Fruit fly (Drosophila melanogaster) whole organism, embryonic: Measurements from ENCODE around the gene peng.

ENCODE experiments used
- B-H2 ChIP-seq: fragments of 200-800 bp; sonication (Bioruptor generic); optimal IDR thresholded peaks from 2 replicates; lab custom pipeline; 2018; ENCODE audit warnings: missing biosample characterization, mild to moderate bottlenecking, missing genetic modification characterization
- BtbVII ChIP-seq: fragments of 200-800 bp; sonication (Bioruptor generic); optimal IDR thresholded peaks from 3 replicates; lab custom pipeline; 2017; ENCODE audit warnings: missing biosample characterization, mild to moderate bottlenecking, missing genetic modification characterization
- CG10366 ChIP-seq: fragments of 200-800 bp; sonication (Bioruptor generic); IDR thresholded peaks from 2 replicates; pipeline ENCODE4 v1.3.6; 2022; ENCODE audit warnings: missing biosample characterization, missing genetic modification characterization
- CG10431 ChIP-seq: fragments of 200-800 bp; sonication (Bioruptor generic); optimal IDR thresholded peaks from 3 replicates; lab custom pipeline; 2018; ENCODE audit warnings: missing biosample characterization, mild to moderate bottlenecking, missing genetic modification characterization
- CG10543 ChIP-seq: fragments of 200-800 bp; sonication (Bioruptor generic); optimal IDR thresholded peaks from 3 replicates; lab custom pipeline; 2017; ENCODE audit warnings: missing biosample characterization, mild to moderate bottlenecking, missing genetic modification characterization, moderate library complexity
- CG10654 ChIP-seq: fragments of 200-800 bp; sonication (Bioruptor generic); optimal IDR thresholded peaks from 2 replicates; lab custom pipeline; 2016; ENCODE audit warnings: missing biosample characterization, missing genetic modification characterization
- CG11504 ChIP-seq: fragments of 200-800 bp; sonication (Bioruptor generic); optimal IDR thresholded peaks from 3 replicates; lab custom pipeline; 2019; ENCODE audit warnings: missing biosample characterization, mild to moderate bottlenecking, missing genetic modification characterization, moderate library complexity
- CG11560 ChIP-seq: fragments of 200-800 bp; sonication (Bioruptor generic); IDR thresholded peaks from 3 replicates; pipeline ENCODE4 v1.3.6; 2022; ENCODE audit warnings: missing biosample characterization, missing genetic modification characterization
- CG12299 ChIP-seq: fragments of 200-800 bp; sonication (Bioruptor generic); optimal IDR thresholded peaks from 2 replicates; lab custom pipeline; 2018; ENCODE audit warnings: missing biosample characterization, mild to moderate bottlenecking, missing genetic modification characterization
- CG1233 ChIP-seq: fragments of 200-800 bp; sonication (Bioruptor generic); optimal IDR thresholded peaks from 4 replicates; lab custom pipeline; 2018; ENCODE audit warnings: missing biosample characterization, mild to moderate bottlenecking, missing genetic modification characterization
- CG12769 ChIP-seq: fragments of 200-800 bp; sonication (Bioruptor generic); optimal IDR thresholded peaks from 2 replicates; lab custom pipeline; 2019; ENCODE audit warnings: missing biosample characterization, mild to moderate bottlenecking, missing genetic modification characterization, moderate library complexity
- CG15514 ChIP-seq: fragments of 200-800 bp; sonication (Bioruptor generic); optimal IDR thresholded peaks from 3 replicates; lab custom pipeline; 2017; ENCODE audit warnings: missing biosample characterization, missing genetic modification characterization, mild to moderate bottlenecking, moderate library complexity, missing genetic modification reagents
- CG1602 ChIP-seq: fragments of 200-800 bp; sonication (Bioruptor generic); optimal IDR thresholded peaks from 3 replicates; lab custom pipeline; 2016; ENCODE audit warnings: missing biosample characterization, missing genetic modification characterization
- CG17359 ChIP-seq: fragments of 200-800 bp; sonication (Bioruptor generic); optimal IDR thresholded peaks from 3 replicates; lab custom pipeline; 2018; ENCODE audit warnings: missing biosample characterization, mild to moderate bottlenecking, missing genetic modification characterization, moderate library complexity
- CG18764 ChIP-seq: fragments of 200-800 bp; sonication (Bioruptor generic); optimal IDR thresholded peaks from 3 replicates; lab custom pipeline; 2016; ENCODE audit warnings: missing biosample characterization, missing genetic modification characterization
- CG30403 ChIP-seq: fragments of 200-800 bp; sonication (Bioruptor generic); optimal IDR thresholded peaks from 3 replicates; lab custom pipeline; 2016; ENCODE audit warnings: missing biosample characterization, missing genetic modification characterization
- CG3065 ChIP-seq: fragments of 200-800 bp; sonication (Bioruptor generic); optimal IDR thresholded peaks from 2 replicates; lab custom pipeline; 2016; ENCODE audit warnings: missing biosample characterization, missing genetic modification characterization
- CG31365 ChIP-seq: fragments of 200-800 bp; sonication (Bioruptor generic); optimal IDR thresholded peaks from 2 replicates; lab custom pipeline; 2018; ENCODE audit warnings: missing biosample characterization, mild to moderate bottlenecking, missing genetic modification characterization
- CG31388 ChIP-seq: fragments of 200-800 bp; sonication (Bioruptor generic); optimal IDR thresholded peaks from 2 replicates; lab custom pipeline; 2016; ENCODE audit warnings: missing biosample characterization, missing genetic modification characterization
- CG33213 ChIP-seq: fragments of 200-800 bp; sonication (Bioruptor generic); optimal IDR thresholded peaks from 3 replicates; lab custom pipeline; 2016; ENCODE audit warnings: missing biosample characterization, missing genetic modification characterization
- CG33557 ChIP-seq: fragments of 200-800 bp; sonication (Bioruptor generic); optimal IDR thresholded peaks from 2 replicates; lab custom pipeline; 2019; ENCODE audit warnings: missing biosample characterization, mild to moderate bottlenecking, missing genetic modification characterization, moderate library complexity
- CG6854 ChIP-seq: fragments of 200-800 bp; sonication (Bioruptor generic); optimal IDR thresholded peaks from 3 replicates; lab custom pipeline; 2017; ENCODE audit warnings: missing biosample characterization, mild to moderate bottlenecking, missing genetic modification characterization
- CG7987 ChIP-seq: fragments of 200-800 bp; sonication (Bioruptor generic); optimal IDR thresholded peaks from 2 replicates; lab custom pipeline; 2018; ENCODE audit warnings: missing biosample characterization, mild to moderate bottlenecking, missing genetic modification characterization, moderate library complexity
- CkIIα-i1 ChIP-seq: fragments of 200-800 bp; sonication (Bioruptor generic); IDR thresholded peaks from 2 replicates; pipeline ENCODE4 v1.3.6; 2022; ENCODE audit warnings: missing biosample characterization, missing genetic modification characterization
- Dip3 ChIP-seq: fragments of 200-800 bp; sonication (Bioruptor generic); optimal IDR thresholded peaks from 3 replicates; lab custom pipeline; 2016; ENCODE audit warnings: missing biosample characterization, missing genetic modification characterization
- Fer2 ChIP-seq: fragments of 200-800 bp; sonication (Bioruptor generic); optimal IDR thresholded peaks from 2 replicates; lab custom pipeline; 2018; ENCODE audit warnings: missing biosample characterization, mild to moderate bottlenecking, missing genetic modification characterization, moderate library complexity
- HHEX ChIP-seq: fragments of 200-800 bp; sonication (Bioruptor generic); optimal IDR thresholded peaks from 3 replicates; lab custom pipeline; 2017; ENCODE audit warnings: missing biosample characterization, mild to moderate bottlenecking, missing genetic modification characterization, missing genetic modification reagents
- HLH54F ChIP-seq: fragments of 200-800 bp; sonication (Bioruptor generic); optimal IDR thresholded peaks from 3 replicates; lab custom pipeline; 2016; ENCODE audit warnings: missing biosample characterization, missing genetic modification characterization
- Hey ChIP-seq: fragments of 200-800 bp; sonication (Bioruptor generic); optimal IDR thresholded peaks from 3 replicates; lab custom pipeline; 2018; ENCODE audit warnings: missing biosample characterization, mild to moderate bottlenecking, missing genetic modification characterization
- HmgZ ChIP-seq: fragments of 200-800 bp; sonication (Bioruptor generic); optimal IDR thresholded peaks from 2 replicates; lab custom pipeline; 2018; ENCODE audit warnings: missing biosample characterization, mild to moderate bottlenecking, missing genetic modification characterization
- Hr3 ChIP-seq: fragments of 200-800 bp; sonication (Bioruptor generic); optimal IDR thresholded peaks from 3 replicates; lab custom pipeline; 2016; ENCODE audit warnings: missing biosample characterization, missing genetic modification characterization
- NFAT ChIP-seq: fragments of 200-800 bp; sonication (Bioruptor generic); IDR thresholded peaks from 2 replicates; pipeline ENCODE4 v1.3.6; 2022; ENCODE audit warnings: missing biosample characterization, missing genetic modification characterization
- Six4 ChIP-seq: fragments of 200-800 bp; sonication (Bioruptor generic); optimal IDR thresholded peaks from 2 replicates; lab custom pipeline; 2016; ENCODE audit warnings: missing biosample characterization, missing genetic modification characterization
- Xrp1 ChIP-seq: fragments of 200-800 bp; sonication (Bioruptor generic); IDR thresholded peaks from 2 replicates; pipeline ENCODE4 v1.3.6; 2022; ENCODE audit warnings: missing biosample characterization, missing genetic modification characterization
- bigmax ChIP-seq: fragments of 200-800 bp; sonication (Bioruptor generic); optimal IDR thresholded peaks from 2 replicates; lab custom pipeline; 2018; ENCODE audit warnings: missing biosample characterization, mild to moderate bottlenecking, missing genetic modification characterization
- chn ChIP-seq: fragments of 200-800 bp; sonication (Bioruptor generic); optimal IDR thresholded peaks from 2 replicates; lab custom pipeline; 2016; ENCODE audit warnings: missing biosample characterization, missing genetic modification characterization
- danr ChIP-seq: fragments of 200-800 bp; sonication (Bioruptor generic); IDR thresholded peaks from 2 replicates; pipeline ENCODE4 v1.3.6; 2022; ENCODE audit warnings: missing biosample characterization, missing genetic modification characterization
- disco-r ChIP-seq: fragments of 200-800 bp; sonication (Bioruptor generic); optimal IDR thresholded peaks from 2 replicates; lab custom pipeline; 2016; ENCODE audit warnings: missing biosample characterization, missing genetic modification characterization
- dmrt99B ChIP-seq: fragments of 200-800 bp; sonication (Bioruptor generic); optimal IDR thresholded peaks from 2 replicates; lab custom pipeline; 2018; ENCODE audit warnings: missing biosample characterization, mild to moderate bottlenecking, missing genetic modification characterization, moderate library complexity
- gcm2 ChIP-seq: fragments of 200-800 bp; sonication (Bioruptor generic); optimal IDR thresholded peaks from 2 replicates; lab custom pipeline; 2016; ENCODE audit warnings: missing biosample characterization, missing genetic modification characterization
- grn ChIP-seq: fragments of 200-800 bp; sonication (Bioruptor generic); optimal IDR thresholded peaks from 3 replicates; lab custom pipeline; 2017; ENCODE audit warnings: missing biosample characterization, missing genetic modification characterization
- inv ChIP-seq: fragments of 200-800 bp; sonication (Bioruptor generic); IDR thresholded peaks from 2 replicates; pipeline ENCODE4 v1.3.6; 2022; ENCODE audit warnings: missing biosample characterization, missing genetic modification characterization; ENCODE audit not compliant: partially characterized antibody
- jing ChIP-seq: fragments of 200-800 bp; sonication (Bioruptor generic); optimal IDR thresholded peaks from 2 replicates; lab custom pipeline; 2018; ENCODE audit warnings: missing biosample characterization, mild to moderate bottlenecking, missing genetic modification characterization
- nau ChIP-seq: fragments of 200-800 bp; sonication (Bioruptor generic); optimal IDR thresholded peaks from 3 replicates; lab custom pipeline; 2017; ENCODE audit warnings: missing biosample characterization, mild to moderate bottlenecking, missing genetic modification characterization, missing genetic modification reagents
- pros ChIP-seq: fragments of 200-800 bp; sonication (Bioruptor generic); optimal IDR thresholded peaks from 3 replicates; lab custom pipeline; 2019; ENCODE audit warnings: missing biosample characterization, mild to moderate bottlenecking, missing genetic modification characterization, moderate library complexity
- psq ChIP-seq: fragments of 200-800 bp; sonication (Bioruptor generic); optimal IDR thresholded peaks from 2 replicates; lab custom pipeline; 2017; ENCODE audit warnings: missing biosample characterization, missing genetic modification characterization
- ro ChIP-seq: fragments of 200-800 bp; sonication (Bioruptor generic); IDR thresholded peaks from 2 replicates; pipeline ENCODE4 v1.3.6; 2022; ENCODE audit warnings: missing biosample characterization, missing genetic modification characterization
- sna ChIP-seq: fragments of 200-800 bp; sonication (Bioruptor generic); IDR thresholded peaks from 2 replicates; pipeline ENCODE4 v1.3.6; 2022; ENCODE audit warnings: missing biosample characterization, missing genetic modification characterization; ENCODE audit not compliant: partially characterized antibody
- sqz ChIP-seq: fragments of 200-800 bp; sonication (Bioruptor generic); optimal IDR thresholded peaks from 3 replicates; lab custom pipeline; 2018; ENCODE audit warnings: missing biosample characterization, mild to moderate bottlenecking, missing genetic modification characterization
- vnd ChIP-seq: fragments of 200-800 bp; sonication (Bioruptor generic); IDR thresholded peaks from 3 replicates; pipeline ENCODE4 v1.3.6; 2022; ENCODE audit warnings: missing biosample characterization, missing genetic modification characterization; ENCODE audit not compliant: partially characterized antibody

peng gene

dm6 chrX:21319202-21319772, 30.4 kb downstream of the peng start, which contains the start of the genes SLIRP1 and anox (continued):
- TF ChIP-seq jing (GFP tag; lab: Kevin White, UChicago): no peak
- TF ChIP-seq bigmax (GFP tag; lab: Kevin White, UChicago): peak; percentile 98
- peak; percentile 45 for TF ChIP-seq CG33213 (GFP tag; lab: Kevin White, UChicago)
- 0 out of 3 replicates have a peak, but pooled peaks have one; percentile 48 for TF ChIP-seq CG11560 (tag; lab: Robert Waterston, UW)
- TF ChIP-seq dmrt99B (tag; lab: Kevin White, UChicago): peak; percentile 90
- TF ChIP-seq CG12769 (tag; lab: Kevin White, UChicago): peak; percentile 83
- TF ChIP-seq CG10431 (GFP tag; lab: Kevin White, UChicago): peak; percentile 70
- TF ChIP-seq CkIIα-i1 (GFP tag; lab: Robert Waterston, UW): no peak
- no peak for TF ChIP-seq Hey (tag; lab: Kevin White, UChicago)
- peak; percentile 59 for TF ChIP-seq chn (GFP tag; lab: Kevin White, UChicago)
- TF ChIP-seq CG10543 (GFP tag; lab: Kevin White, UChicago): peak; percentile 77
- TF ChIP-seq Dip3 (GFP tag; lab: Kevin White, UChicago): peak; percentile 65
- TF ChIP-seq CG31388 (GFP tag; lab: Kevin White, UChicago): peak; percentile 47
- peak; percentile 88 for TF ChIP-seq HmgZ
- peak; percentile 39 for TF ChIP-seq grn (GFP tag; lab: Kevin White, UChicago)
- peak; percentile 61 for TF ChIP-seq B-H2 (GFP tag; lab: Kevin White, UChicago)
- TF ChIP-seq CG6854 (GFP tag; lab: Kevin White, UChicago): peak; percentile 77
- peak; percentile 46 for TF ChIP-seq CG31365 (tag; lab: Kevin White, UChicago)
- no peak for TF ChIP-seq sna (GFP tag; lab: Robert Waterston, UW)
- TF ChIP-seq nau (GFP tag; lab: Kevin White, UChicago): peak; percentile 77
- peak; percentile 18 for TF ChIP-seq pros (GFP tag; lab: Kevin White, UChicago)
- TF ChIP-seq CG18764 (GFP tag; lab: Kevin White, UChicago): peak; percentile 77
- peak; percentile 82 for TF ChIP-seq Six4 (GFP tag; lab: Kevin White, UChicago)
- TF ChIP-seq inv (GFP tag; lab: Robert Waterston, UW): no peak
- TF ChIP-seq CG1233 (GFP tag; lab: Kevin White, UChicago): peak; percentile 87
- peak; percentile 40 for TF ChIP-seq disco-r (GFP tag; lab: Kevin White, UChicago)
- peak; percentile 66 for TF ChIP-seq psq (GFP tag; lab: Kevin White, UChicago)
- peak; percentile 65 for TF ChIP-seq danr (GFP tag; lab: Robert Waterston, UW)
- peak; percentile 66 for TF ChIP-seq CG7987 (GFP tag; lab: Kevin White, UChicago)
- peak; percentile 79 for TF ChIP-seq BtbVII (GFP tag; lab: Kevin White, UChicago)
- TF ChIP-seq ro (GFP tag; lab: Robert Waterston, UW): peak; percentile 29; the same call in 1 of the 2 replicates
- peak; percentile 93 for TF ChIP-seq CG30403
- TF ChIP-seq CG11504 (tag; lab: Kevin White, UChicago): peak; percentile 91
- TF ChIP-seq sqz (GFP tag; lab: Kevin White, UChicago): peak; percentile 59
- peak; percentile 84 for TF ChIP-seq CG10654 (GFP tag; lab: Kevin White, UChicago)
- peak; percentile 78 for TF ChIP-seq CG33557 (GFP tag; lab: Kevin White, UChicago)
- TF ChIP-seq HLH54F: peak; percentile 77
- TF ChIP-seq CG17359 (tag; lab: Kevin White, UChicago): peak; percentile 80
- peak; percentile 73 for TF ChIP-seq CG3065 (GFP tag; lab: Kevin White, UChicago)
- TF ChIP-seq vnd (GFP tag; lab: Robert Waterston, UW): no peak
- peak; percentile 84 for TF ChIP-seq CG12299 (tag; lab: Kevin White, UChicago)
- peak; percentile 52; the same call in 1 of the 2 replicates for TF ChIP-seq NFAT
- peak; percentile 87 for TF ChIP-seq Xrp1 (GFP tag; lab: Robert Waterston, UW)
- TF ChIP-seq CG10366: peak; percentile 77
- peak; percentile 61 for TF ChIP-seq Fer2 (tag; lab: Kevin White, UChicago)
- TF ChIP-seq CG1602: peak; percentile 89
- TF ChIP-seq HHEX: peak; percentile 80
- peak; percentile 11 for TF ChIP-seq gcm2 (GFP tag; lab: Kevin White, UChicago)
- peak; percentile 68 for TF ChIP-seq CG15514 (GFP tag; lab: Kevin White, UChicago)
- TF ChIP-seq Hr3 (GFP tag; lab: Kevin White, UChicago): peak; percentile 89
